Fruit fly (Drosophila melanogaster): ENCODE data around the gene Rh3.
"Not testable (repeated sequence)": the region's sequence is repeated elsewhere in the genome, so short reads cannot be mapped to it uniquely, and the experiment has no call there.

The Rh3 gene

DNA sequence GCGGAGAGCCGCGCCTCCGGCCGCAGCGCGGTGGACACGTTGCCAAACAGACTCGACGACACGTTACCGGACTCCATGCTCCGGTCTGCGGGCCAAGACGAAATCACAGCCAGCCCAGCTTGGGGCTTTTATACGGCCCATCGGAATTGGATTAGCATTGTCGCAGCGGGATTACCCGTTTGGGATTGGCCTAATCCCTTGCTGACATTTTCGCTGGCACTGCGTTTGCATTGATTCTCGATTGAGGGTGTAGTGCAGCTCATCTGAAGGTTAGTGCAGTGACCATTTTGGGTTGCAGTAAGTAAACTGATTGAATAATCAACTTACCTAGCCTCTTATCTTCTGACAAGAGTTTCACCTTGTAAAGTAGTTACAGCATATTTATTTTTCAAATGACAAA is at the start of gene Rh3:
Gene Rh3 (minus strand): TSS at position 101 of the 400 bp plus-strand sequence.
- TF ChIP-seq CG8119 (GFP tag; IDR thresholded peaks at IDR 0.05) (no peak), fd59A (GFP tag; optimal IDR thresholded peaks at IDR 0.05) (no peak)

DNA sequence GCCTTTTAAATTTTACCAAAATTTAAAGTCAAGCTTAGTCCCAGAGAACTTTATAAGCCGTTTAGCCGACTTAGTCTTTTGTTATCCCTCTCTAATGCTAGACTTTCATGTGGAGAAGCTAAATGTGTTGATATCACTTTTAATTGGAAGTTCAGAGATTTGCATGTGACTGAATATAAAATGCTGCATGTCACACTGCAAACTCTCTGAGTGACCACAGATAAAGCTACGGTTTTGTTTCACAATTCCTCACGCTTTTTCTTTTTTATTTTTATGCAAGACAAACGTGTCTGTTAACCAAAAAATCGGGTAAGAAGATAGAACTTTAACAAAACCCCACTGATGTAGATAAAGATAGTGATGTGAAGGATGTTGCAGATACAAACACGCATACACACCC is 42.1 kb upstream of the Rh3 start:
- TF ChIP-seq dac (GFP tag; optimal IDR thresholded peaks at IDR 0.05) (no peak), pdm3 (GFP tag; optimal IDR thresholded peaks at IDR 0.05) (no peak), CG32006 (GFP tag; optimal IDR thresholded peaks at IDR 0.05) (no peak), Hr38 (GFP tag; optimal IDR thresholded peaks at IDR 0.05) (no peak), fd59A (GFP tag; optimal IDR thresholded peaks at IDR 0.05) (no peak), lz (GFP tag; optimal IDR thresholded peaks at IDR 0.05) (no peak), CG3919 (GFP tag; optimal IDR thresholded peaks at IDR 0.05) (no peak), Sox102F (GFP tag; optimal IDR thresholded peaks at IDR 0.05) (no peak), CG11902 (GFP tag; optimal IDR thresholded peaks at IDR 0.05) (no peak), CG8319 (GFP tag; optimal IDR thresholded peaks at IDR 0.05) (no peak), CG1621 (tag; optimal IDR thresholded peaks at IDR 0.05) (no peak)

- TF ChIP-seq CG34406 (GFP tag; optimal IDR thresholded peaks at IDR 0.05) (no peak), pdm3 (GFP tag; optimal IDR thresholded peaks at IDR 0.05) (no peak), CG32006 (GFP tag; optimal IDR thresholded peaks at IDR 0.05) (no peak), Gug (GFP tag; IDR thresholded peaks at IDR 0.05) (no peak), Hr4 (GFP tag; optimal IDR thresholded peaks at IDR 0.05) (no peak), CG7368 (GFP tag; optimal IDR thresholded peaks at IDR 0.05) (no peak), net (GFP tag; optimal IDR thresholded peaks at IDR 0.05) (no peak), CG8119 (GFP tag; IDR thresholded peaks at IDR 0.05) (no peak), Ets96B (tag; optimal IDR thresholded peaks at IDR 0.05) (no peak), salr (GFP tag; optimal IDR thresholded peaks at IDR 0.05) (no peak), Eip93F (GFP tag; optimal IDR thresholded peaks at IDR 0.05) (no peak), OdsH (GFP tag; optimal IDR thresholded peaks at IDR 0.05) (no peak)
These were observed 38.5 kb upstream of the Rh3 start, which contains the start of gene Gr92a for dm6 chr3R:20120760-20121159. Gene Gr92a (plus strand): TSS chr3R:20121060.

- TF ChIP-seq vri, acj6, CG8319 (GFP tag; optimal IDR thresholded peaks at IDR 0.05): not testable (repeated sequence)
These were observed 32.3 kb upstream of the Rh3 start, which contains the start of gene CG10887 for dm6 chr3R:20114538-20114937. Gene CG10887 (plus strand): TSS chr3R:20114838.

DNA sequence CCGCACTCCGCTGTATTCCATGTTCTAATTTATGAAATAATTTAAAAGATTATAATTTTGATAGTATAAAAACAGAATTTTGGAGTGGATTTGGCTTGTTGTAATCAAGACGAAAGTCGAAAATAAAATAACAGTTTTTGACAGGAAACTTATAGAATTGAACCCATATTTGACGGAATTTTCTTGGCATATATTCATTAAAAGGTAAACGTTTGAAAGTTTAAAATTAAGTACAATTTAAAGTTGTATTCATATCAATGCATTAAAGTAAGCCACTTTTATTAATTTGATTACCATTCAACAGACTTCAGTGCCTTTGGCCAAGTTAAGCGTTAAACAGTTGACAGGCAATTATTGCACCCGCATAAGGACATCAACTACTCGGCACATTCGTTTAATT is 25.6 kb upstream of the Rh3 start, which contains the start of gene CG31206:
Gene CG31206 (minus strand): TSS at position 101 of the 400 bp plus-strand sequence.
- TF ChIP-seq Hr39 (GFP tag; optimal IDR thresholded peaks at IDR 0.05): no peak
- TF ChIP-seq Hr38 (GFP tag; optimal IDR thresholded peaks at IDR 0.05): no peak
- no peak for TF ChIP-seq eg (GFP tag; IDR thresholded peaks at IDR 0.05)
- TF ChIP-seq CG11294 (GFP tag; IDR thresholded peaks at IDR 0.05): no peak
- TF ChIP-seq net (GFP tag; optimal IDR thresholded peaks at IDR 0.05): no peak
- TF ChIP-seq CG34406 (GFP tag; optimal IDR thresholded peaks at IDR 0.05): no peak
- no peak for TF ChIP-seq vri (GFP tag; optimal IDR thresholded peaks at IDR 0.05)
- TF ChIP-seq CG8119 (GFP tag; IDR thresholded peaks at IDR 0.05): no peak
- TF ChIP-seq Sox102F (GFP tag; optimal IDR thresholded peaks at IDR 0.05): no peak
- TF ChIP-seq Lpt (GFP tag; optimal IDR thresholded peaks at IDR 0.05): no peak
- TF ChIP-seq esn (GFP tag; optimal IDR thresholded peaks at IDR 0.05): no peak
- no peak for TF ChIP-seq Sox15 (GFP tag; optimal IDR thresholded peaks at IDR 0.05)
- no peak for TF ChIP-seq Met (GFP tag; optimal IDR thresholded peaks at IDR 0.05)
- TF ChIP-seq OdsH (GFP tag; optimal IDR thresholded peaks at IDR 0.05): no peak
- no peak for TF ChIP-seq Eip75B (GFP tag; optimal IDR thresholded peaks at IDR 0.05)

DNA sequence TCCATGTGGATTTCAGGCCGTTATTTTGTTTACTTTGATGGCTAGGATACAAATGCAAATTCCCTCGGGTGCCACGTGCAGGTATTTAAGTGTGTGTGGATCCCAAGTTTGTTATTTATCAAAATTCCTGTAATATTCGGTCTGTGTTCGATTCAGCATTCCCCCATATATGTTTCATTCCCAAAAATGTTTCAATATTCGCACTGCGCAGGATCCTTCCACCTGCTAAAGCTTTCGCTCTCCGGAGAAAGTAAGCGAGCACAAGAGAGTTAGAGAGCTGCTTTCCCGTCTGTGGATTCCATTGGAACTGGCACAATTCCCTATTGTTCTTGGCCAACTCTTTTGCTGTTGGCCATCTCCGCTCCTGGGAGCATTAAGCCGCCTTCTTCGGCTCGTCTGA is 2.0 kb downstream of the Rh3 start:
- TF ChIP-seq fd85E (GFP tag; optimal IDR thresholded peaks at IDR 0.05) (no peak), Eip75B (GFP tag; optimal IDR thresholded peaks at IDR 0.05) (no peak), Hr39 (GFP tag; optimal IDR thresholded peaks at IDR 0.05) (no peak)
